Fruit fly (Drosophila melanogaster): ENCODE measurements around the gene CG15160.

Gene CG15160

DNA sequence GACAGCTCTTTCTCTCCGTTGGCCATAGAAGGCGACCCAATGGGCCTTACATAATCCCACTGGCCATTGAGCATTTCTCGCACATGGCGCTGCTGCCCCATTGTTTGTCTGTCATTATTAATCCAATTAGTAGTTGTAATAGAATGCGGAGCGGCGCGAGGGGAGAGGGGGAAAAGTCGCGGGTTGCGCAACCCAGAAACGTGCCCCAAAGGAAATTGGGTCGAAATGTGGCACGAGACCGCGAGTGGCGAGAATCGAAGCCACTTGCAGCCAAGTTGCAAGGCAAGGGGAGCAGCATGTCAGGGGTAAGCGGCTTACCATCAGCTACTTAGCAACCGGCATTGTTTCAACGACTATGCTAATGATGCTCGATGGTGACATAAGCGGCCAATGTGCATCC, 33.7 kb downstream of the CG15160 start:
- TF ChIP-seq Pif1B (GFP tag; optimal IDR thresholded peaks at IDR 0.05), result no peak
- TF ChIP-seq EcR (GFP tag; optimal IDR thresholded peaks at IDR 0.05), result no peak
- TF ChIP-seq CG17806 (tag; optimal IDR thresholded peaks at IDR 0.05), result no peak
- no peak for TF ChIP-seq CG10348 (GFP tag; IDR thresholded peaks at IDR 0.05)
- TF ChIP-seq CG32121 (GFP tag; IDR thresholded peaks at IDR 0.05), result no peak
- no peak for TF ChIP-seq CG14655 (GFP tag; optimal IDR thresholded peaks at IDR 0.05)
- TF ChIP-seq CG12605 (GFP tag; IDR thresholded peaks at IDR 0.05), result no peak
- TF ChIP-seq CG15710 (tag; optimal IDR thresholded peaks at IDR 0.05), result no peak
- TF ChIP-seq fd96Ca (GFP tag; IDR thresholded peaks at IDR 0.05), result no peak
- no peak for TF ChIP-seq Snoo (tag; optimal IDR thresholded peaks at IDR 0.05)
- no peak for TF ChIP-seq Ets98B (GFP tag; IDR thresholded peaks at IDR 0.05)
- TF ChIP-seq D1 (tag; optimal IDR thresholded peaks at IDR 0.05), result no peak
- no peak for TF ChIP-seq Pif1A (GFP tag; optimal IDR thresholded peaks at IDR 0.05)
- no peak for TF ChIP-seq rn (GFP tag; IDR thresholded peaks at IDR 0.05)
- no peak for TF ChIP-seq CG8159 (tag; optimal IDR thresholded peaks at IDR 0.05)
- TF ChIP-seq gl (tag; optimal IDR thresholded peaks at IDR 0.05), result no peak
- no peak for TF ChIP-seq CG8301 (tag; optimal IDR thresholded peaks at IDR 0.05)
- TF ChIP-seq CG13204 (GFP tag; optimal IDR thresholded peaks at IDR 0.05), result no peak
- no peak for TF ChIP-seq CG9948 (tag; optimal IDR thresholded peaks at IDR 0.05)

DNA sequence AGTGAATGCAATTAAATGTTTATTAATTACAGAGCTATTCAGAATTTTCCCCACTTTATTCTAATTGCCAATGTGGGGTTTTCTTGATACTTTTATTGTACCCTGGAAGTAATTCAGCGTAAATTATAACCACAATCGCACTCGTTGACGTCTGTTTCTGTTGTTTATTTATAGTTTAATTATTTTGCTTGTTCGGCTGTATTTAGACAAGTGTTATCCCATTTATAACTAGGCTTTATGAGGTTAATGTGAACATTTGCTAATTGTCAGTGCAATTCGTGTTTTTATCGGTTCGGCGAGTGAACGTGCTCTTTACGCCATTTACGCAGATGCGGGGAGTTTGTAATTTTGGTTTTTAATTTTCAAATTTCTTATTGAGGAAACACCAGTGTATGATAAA, 34.3 kb downstream of the CG15160 start:
- no peak for TF ChIP-seq CG9948 (tag; optimal IDR thresholded peaks at IDR 0.05)

DNA sequence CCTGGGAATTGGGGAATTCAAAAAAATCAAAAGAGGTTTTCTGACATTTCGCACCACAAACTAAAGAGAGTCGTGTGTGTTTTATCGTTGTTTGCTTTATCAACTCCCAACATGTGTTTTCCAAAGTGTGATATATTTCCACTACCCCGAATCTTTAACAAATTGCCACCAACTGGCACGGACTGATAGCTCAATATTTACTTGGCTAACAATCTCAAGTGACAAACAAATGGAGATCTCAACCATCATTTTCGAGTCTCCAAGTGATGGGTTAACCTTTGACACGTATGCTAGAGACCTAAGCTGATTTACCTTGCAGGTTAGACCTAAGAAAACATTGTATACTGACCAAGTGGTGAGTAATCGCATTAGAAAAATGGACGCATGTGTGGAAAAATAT, 34.8 kb downstream of the CG15160 start:
- no peak for TF ChIP-seq Snoo (tag; optimal IDR thresholded peaks at IDR 0.05)

DNA sequence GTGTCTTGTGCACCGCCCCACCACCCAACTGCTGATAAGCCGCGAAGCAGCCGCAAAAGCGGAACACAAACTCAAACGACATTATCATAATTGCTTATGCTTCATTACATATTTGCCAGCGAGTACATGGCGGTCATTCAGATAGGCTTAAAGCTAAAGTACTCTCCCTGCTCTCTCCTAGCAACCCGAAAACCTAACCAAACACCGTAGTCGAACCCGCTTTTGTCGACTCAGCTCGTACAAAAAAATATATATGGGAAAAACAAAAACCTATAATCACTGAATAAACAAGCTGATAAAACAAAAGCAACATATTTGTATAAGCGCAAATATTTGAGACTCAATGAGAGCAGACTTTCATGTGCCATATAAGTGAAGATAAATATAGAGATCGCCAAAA, 36.3 kb downstream of the CG15160 start:
- TF ChIP-seq Snoo (tag; optimal IDR thresholded peaks at IDR 0.05) (peak; percentile 8), Pif1A (GFP tag; optimal IDR thresholded peaks at IDR 0.05) (no peak)

DNA sequence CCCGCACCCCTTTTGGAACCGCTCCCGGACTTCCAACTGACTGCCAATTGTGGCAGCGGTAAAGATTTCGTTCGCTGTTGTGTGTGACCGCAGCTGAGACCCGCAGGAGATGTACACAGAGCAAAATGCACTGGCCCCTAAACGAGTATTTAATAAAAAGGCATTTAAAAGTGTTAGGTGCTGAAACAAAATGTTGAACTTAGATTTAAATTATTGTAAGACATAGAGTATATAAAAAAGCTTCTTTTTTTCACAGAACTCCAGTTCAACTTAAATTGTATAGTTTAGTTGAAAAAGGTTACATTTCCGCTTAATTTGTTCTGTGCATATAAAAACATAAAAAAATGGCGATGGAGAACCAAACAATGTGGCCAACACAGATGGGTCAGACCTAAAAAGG, 37.4 kb downstream of the CG15160 start:
- TF ChIP-seq CG8159 (tag; optimal IDR thresholded peaks at IDR 0.05) (peak; percentile 57), CG10348 (GFP tag; IDR thresholded peaks at IDR 0.05) (no peak), Ets98B (GFP tag; IDR thresholded peaks at IDR 0.05) (peak; percentile 76), CG32121 (GFP tag; IDR thresholded peaks at IDR 0.05) (peak; percentile 69), Snoo (tag; optimal IDR thresholded peaks at IDR 0.05) (peak; percentile 58), CG13204 (GFP tag; optimal IDR thresholded peaks at IDR 0.05) (peak; percentile 37), CG12605 (GFP tag; IDR thresholded peaks at IDR 0.05) (peak; percentile 29; the same call in 1 of the 2 replicates), Pif1B (GFP tag; optimal IDR thresholded peaks at IDR 0.05) (peak; percentile 34), CG17806 (tag; optimal IDR thresholded peaks at IDR 0.05) (peak; percentile 50), CG15710 (tag; optimal IDR thresholded peaks at IDR 0.05) (peak; percentile 47), gl (tag; optimal IDR thresholded peaks at IDR 0.05) (no peak), CG4496 (GFP tag; IDR thresholded peaks at IDR 0.05) (peak; percentile 75; the same call in 2 of the 3 replicates), CG14655 (GFP tag; optimal IDR thresholded peaks at IDR 0.05) (peak; percentile 84), CG9948 (tag; optimal IDR thresholded peaks at IDR 0.05) (peak; percentile 56), EcR (GFP tag; optimal IDR thresholded peaks at IDR 0.05) (no peak), rn (GFP tag; IDR thresholded peaks at IDR 0.05) (peak; percentile 66), D1 (tag; optimal IDR thresholded peaks at IDR 0.05) (peak; percentile 38), CG34367 (tag; optimal IDR thresholded peaks at IDR 0.05) (no peak), fd96Ca (GFP tag; IDR thresholded peaks at IDR 0.05) (no peak), Pif1A (GFP tag; optimal IDR thresholded peaks at IDR 0.05) (peak; percentile 64), CG8301 (tag; optimal IDR thresholded peaks at IDR 0.05) (peak; percentile 82)

DNA sequence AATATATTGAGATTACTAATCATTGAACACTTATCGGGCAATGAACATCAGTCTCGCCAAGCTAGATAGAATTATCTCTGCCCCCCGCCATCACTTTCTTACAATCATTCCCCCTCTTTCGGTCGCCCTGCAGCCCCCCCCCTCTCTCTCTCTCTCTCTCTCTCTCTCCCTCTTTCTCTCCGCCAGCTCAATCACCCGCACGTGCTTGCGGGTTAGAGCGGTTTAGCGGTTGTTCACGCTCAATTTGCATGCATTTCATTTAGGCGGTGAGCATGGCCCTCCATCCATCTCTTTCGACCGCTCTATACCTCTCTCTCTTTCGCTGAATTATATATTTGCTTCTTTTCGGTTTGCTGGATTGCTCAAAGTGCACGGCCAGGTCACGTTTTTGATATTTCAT, 38.5 kb downstream of the CG15160 start:
- no peak for TF ChIP-seq gl (tag; optimal IDR thresholded peaks at IDR 0.05)
- peak; percentile 63 for TF ChIP-seq EcR (GFP tag; optimal IDR thresholded peaks at IDR 0.05)
- TF ChIP-seq CG17806 (tag; optimal IDR thresholded peaks at IDR 0.05), result no peak
- TF ChIP-seq CG4496 (GFP tag; IDR thresholded peaks at IDR 0.05), result no peak
- no peak for TF ChIP-seq Pif1B (GFP tag; optimal IDR thresholded peaks at IDR 0.05)
- TF ChIP-seq CG13204 (GFP tag; optimal IDR thresholded peaks at IDR 0.05), result peak; percentile 24
- no peak for TF ChIP-seq CG14655 (GFP tag; optimal IDR thresholded peaks at IDR 0.05)

DNA sequence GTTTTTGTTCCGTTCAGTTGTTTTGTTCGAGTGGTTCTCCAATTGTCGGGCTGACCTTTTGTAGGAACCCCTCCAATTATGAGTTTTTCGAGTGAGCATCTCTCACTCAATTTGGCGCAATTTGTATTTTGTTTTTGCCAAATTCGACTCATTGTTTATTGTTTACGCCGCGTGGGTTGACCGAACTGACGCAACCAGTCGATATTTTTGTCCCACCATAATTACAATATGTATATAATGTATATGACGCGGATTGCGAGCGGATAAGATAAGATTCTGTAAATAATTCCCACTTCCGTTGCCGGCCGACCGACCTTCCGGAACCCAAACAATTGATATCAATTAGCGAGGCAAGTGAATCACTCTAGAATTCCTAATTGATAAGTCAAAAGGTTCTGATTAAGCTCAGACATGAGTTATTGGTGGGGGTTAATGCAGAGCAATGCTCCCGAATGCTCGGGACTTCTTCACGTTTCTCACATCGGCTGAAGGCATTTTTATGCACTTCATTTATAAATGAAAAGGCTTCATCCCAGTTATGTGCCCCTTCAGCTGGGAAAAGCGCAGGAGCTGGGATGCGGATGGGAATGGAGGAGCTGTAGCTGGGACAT, 40.0 kb downstream of the CG15160 start:
- TF ChIP-seq gl (tag; optimal IDR thresholded peaks at IDR 0.05) (no peak), CG9948 (tag; optimal IDR thresholded peaks at IDR 0.05) (no peak), EcR (GFP tag; optimal IDR thresholded peaks at IDR 0.05) (peak; percentile 77), Pif1A (GFP tag; optimal IDR thresholded peaks at IDR 0.05) (no peak), Snoo (tag; optimal IDR thresholded peaks at IDR 0.05) (no peak), fd96Ca (GFP tag; IDR thresholded peaks at IDR 0.05) (no peak)

Data from whole organism, pupa.